Worm (Caenorhabditis elegans) whole organism, L1 larva: Measurements from ENCODE around the gene irld-49.

Experiments
- C04F5.9 ChIP-seq: sonication (generic microtip); optimal IDR thresholded peaks from 2 replicates; lab custom pipeline; 2016; ENCODE audit warnings: missing genetic modification characterization, missing compliant biosample characterization
- C16A3.4 ChIP-seq: fragments of 150-350 bp; optimal IDR thresholded peaks from 2 replicates; lab custom pipeline; 2014; ENCODE audit warnings: missing biosample characterization, missing genetic modification characterization
- C34B4.2 ChIP-seq: sonication (generic microtip); optimal IDR thresholded peaks from 2 replicates; lab custom pipeline; 2017; ENCODE audit warnings: mild to moderate bottlenecking, missing genetic modification characterization, missing compliant biosample characterization
- F16B12.6 ChIP-seq: fragments of 150-350 bp; optimal IDR thresholded peaks from 2 replicates; lab custom pipeline; 2014; ENCODE audit warnings: missing biosample characterization, missing genetic modification characterization
- aha-1 ChIP-seq: fragments of 150-350 bp; optimal IDR thresholded peaks from 2 replicates; lab custom pipeline; 2014; ENCODE audit warnings: missing biosample characterization, missing genetic modification characterization
- alr-1 ChIP-seq: fragments of 200-800 bp; sonication (Bioruptor generic); optimal IDR thresholded peaks from 2 replicates; lab custom pipeline; 2018; ENCODE audit warnings: borderline replicate concordance, mild to moderate bottlenecking, missing genetic modification characterization, missing compliant biosample characterization
- aly-2 ChIP-seq: fragments of 150-350 bp; optimal IDR thresholded peaks from 2 replicates; lab custom pipeline; 2014; ENCODE audit warnings: missing biosample characterization, missing genetic modification characterization
- ama-1 ChIP-seq: fragments of 150-350 bp; optimal IDR thresholded peaks from 2 replicates; lab custom pipeline; 2014
- blmp-1 ChIP-seq: fragments of 150-350 bp; optimal IDR thresholded peaks from 2 replicates; lab custom pipeline; 2014; ENCODE audit warnings: missing biosample characterization, missing genetic modification characterization
- ceh-63 ChIP-seq: fragments of 200-800 bp; sonication (Bioruptor generic); optimal IDR thresholded peaks from 2 replicates; lab custom pipeline; 2018; ENCODE audit warnings: mild to moderate bottlenecking, missing genetic modification characterization, missing compliant biosample characterization
- ceh-8 ChIP-seq: fragments of 200-800 bp; sonication (Bioruptor generic); optimal IDR thresholded peaks from 2 replicates; lab custom pipeline; 2018; ENCODE audit warnings: mild to moderate bottlenecking, missing genetic modification characterization, moderate library complexity, missing compliant biosample characterization
- ces-1 ChIP-seq: fragments of 150-350 bp; optimal IDR thresholded peaks from 2 replicates; lab custom pipeline; 2014; ENCODE audit warnings: missing biosample characterization, missing genetic modification reagents, missing genetic modification characterization
- dpl-1 ChIP-seq, 3 experiments: fragments of 150-350 bp in 2 of 3; sonication (generic microtip) in 1 of 3; optimal IDR thresholded peaks; 2 replicates each; lab custom pipeline; 2014 to 2017; ENCODE audit warnings: missing biosample characterization in 3 of 3, missing genetic modification characterization in 3 of 3, missing genetic modification reagents in 3 of 3
- dsc-1 ChIP-seq: sonication (generic microtip); optimal IDR thresholded peaks from 2 replicates; lab custom pipeline; 2016; ENCODE audit warnings: mild to moderate bottlenecking, missing genetic modification characterization, missing compliant biosample characterization
- efl-3 ChIP-seq: fragments of 200-800 bp; sonication (Bioruptor generic); optimal IDR thresholded peaks from 2 replicates; lab custom pipeline; 2018; ENCODE audit warnings: mild to moderate bottlenecking, missing genetic modification characterization, missing compliant biosample characterization
- elt-3 ChIP-seq, 6 experiments: fragments of 150-350 bp in 1 of 6; sonication (generic microtip); optimal IDR thresholded peaks; 2 replicates each; lab custom pipeline; 2017 to 2018; ENCODE audit warnings: missing biosample characterization in 6 of 6, missing genetic modification characterization in 6 of 6, inconsistent platforms in 1 of 6
- ets-5 ChIP-seq: fragments of 200-800 bp; sonication (Bioruptor generic); IDR thresholded peaks from 2 replicates; pipeline ENCODE4 v1.3.6; 2022; ENCODE audit warnings: missing genetic modification characterization, missing compliant biosample characterization
- fkh-10 ChIP-seq: sonication (generic microtip); optimal IDR thresholded peaks from 2 replicates; lab custom pipeline; 2017; ENCODE audit warnings: missing biosample characterization, missing genetic modification reagents, missing genetic modification characterization
- fkh-4 ChIP-seq: sonication (generic microtip); optimal IDR thresholded peaks from 2 replicates; lab custom pipeline; 2016; ENCODE audit warnings: missing compliant biosample characterization, missing genetic modification characterization, borderline replicate concordance
- grh-1 ChIP-seq: fragments of 200-800 bp; sonication (Bioruptor generic); IDR thresholded peaks from 2 replicates; pipeline ENCODE4 v1.3.6; 2022; ENCODE audit warnings: missing genetic modification reagents, missing genetic modification characterization, missing compliant biosample characterization
- hlh-17 ChIP-seq: fragments of 200-800 bp; sonication (Bioruptor generic); optimal IDR thresholded peaks from 2 replicates; lab custom pipeline; 2018; ENCODE audit warnings: missing genetic modification characterization, mild to moderate bottlenecking, missing compliant biosample characterization, moderate library complexity, borderline replicate concordance
- irx-1 ChIP-seq: sonication (generic microtip); optimal IDR thresholded peaks from 2 replicates; lab custom pipeline; 2016; ENCODE audit warnings: missing genetic modification characterization, missing compliant biosample characterization
- isw-1 ChIP-seq: fragments of 200-800 bp; sonication (Bioruptor generic); IDR thresholded peaks from 2 replicates; pipeline ENCODE4 v1.3.6; 2022; ENCODE audit warnings: missing genetic modification characterization, missing compliant biosample characterization
- jun-1 ChIP-seq: fragments of 150-350 bp; optimal IDR thresholded peaks from 2 replicates; lab custom pipeline; 2014; ENCODE audit warnings: missing biosample characterization, missing genetic modification reagents, missing genetic modification characterization
- lin-13 ChIP-seq: fragments of 150-350 bp; optimal IDR thresholded peaks from 2 replicates; lab custom pipeline; 2014; ENCODE audit warnings: missing biosample characterization, missing genetic modification reagents, missing genetic modification characterization
- lin-14 ChIP-seq: fragments of 200-800 bp; sonication (Bioruptor generic); optimal IDR thresholded peaks from 2 replicates; lab custom pipeline; 2018; ENCODE audit warnings: mild to moderate bottlenecking, missing genetic modification characterization, moderate library complexity, missing compliant biosample characterization
- lin-15B ChIP-seq: fragments of 150-350 bp; sonication (generic microtip); optimal IDR thresholded peaks from 3 replicates; lab custom pipeline; 2014; ENCODE audit warnings: missing biosample characterization, missing genetic modification characterization
- lsy-2 ChIP-seq, 2 experiments: fragments of 150-350 bp; optimal IDR thresholded peaks; 2 replicates each; lab custom pipeline; 2014; ENCODE audit warnings: missing biosample characterization in 2 of 2, missing genetic modification characterization in 2 of 2
- mdl-1 ChIP-seq, 2 experiments: fragments of 150-350 bp; optimal IDR thresholded peaks; 2 replicates each; lab custom pipeline; 2014 to 2017; ENCODE audit warnings: missing biosample characterization in 2 of 2, missing genetic modification characterization in 2 of 2, inconsistent platforms in 1 of 2
- mef-2 ChIP-seq: fragments of 150-350 bp; optimal IDR thresholded peaks from 2 replicates; lab custom pipeline; 2014; ENCODE audit warnings: missing biosample characterization, missing genetic modification characterization
- mep-1 ChIP-seq: fragments of 150-350 bp; optimal IDR thresholded peaks from 2 replicates; lab custom pipeline; 2014; ENCODE audit warnings: missing biosample characterization, missing genetic modification characterization
- nhr-12 ChIP-seq: sonication (generic microtip); optimal IDR thresholded peaks from 2 replicates; lab custom pipeline; 2017; ENCODE audit warnings: missing biosample characterization, missing genetic modification characterization
- nhr-19 ChIP-seq: fragments of 200-800 bp; sonication (Bioruptor generic); conservative IDR thresholded peaks from 2 replicates; pipeline ENCODE4 v1.3.6; 2022; ENCODE audit warnings: missing genetic modification characterization, missing compliant biosample characterization
- nhr-20 ChIP-seq: sonication (generic microtip); optimal IDR thresholded peaks from 2 replicates; lab custom pipeline; 2016; ENCODE audit warnings: mild to moderate bottlenecking, missing genetic modification characterization, missing compliant biosample characterization
- nhr-71 ChIP-seq: sonication (generic microtip); optimal IDR thresholded peaks from 2 replicates; lab custom pipeline; 2016; ENCODE audit warnings: mild to moderate bottlenecking, missing genetic modification characterization, moderate library complexity, missing compliant biosample characterization
- nhr-76 ChIP-seq: sonication (generic microtip); optimal IDR thresholded peaks from 2 replicates; lab custom pipeline; 2017; ENCODE audit warnings: missing biosample characterization, missing genetic modification characterization
- nhr-77 ChIP-seq: fragments of 150-350 bp; optimal IDR thresholded peaks from 2 replicates; lab custom pipeline; 2014; ENCODE audit warnings: missing biosample characterization, missing genetic modification characterization
- nhr-84 ChIP-seq: sonication (generic microtip); optimal IDR thresholded peaks from 2 replicates; lab custom pipeline; 2017; ENCODE audit warnings: missing biosample characterization, missing genetic modification characterization
- pax-3 ChIP-seq: fragments of 200-800 bp; sonication (Bioruptor generic); optimal IDR thresholded peaks from 2 replicates; lab custom pipeline; 2018; ENCODE audit warnings: mild to moderate bottlenecking, missing genetic modification characterization, moderate library complexity, missing compliant biosample characterization
- pqm-1 ChIP-seq: sonication (generic microtip); optimal IDR thresholded peaks from 3 replicates; lab custom pipeline; 2017; ENCODE audit warnings: missing biosample characterization, missing genetic modification characterization
- snu-23 ChIP-seq: sonication (generic microtip); optimal IDR thresholded peaks from 2 replicates; lab custom pipeline; 2016; ENCODE audit warnings: missing genetic modification characterization, missing compliant biosample characterization
- sup-37 ChIP-seq: fragments of 200-800 bp; sonication (Bioruptor generic); optimal IDR thresholded peaks from 2 replicates; lab custom pipeline; 2018; ENCODE audit warnings: mild to moderate bottlenecking, missing genetic modification characterization, missing compliant biosample characterization
- swsn-7 ChIP-seq: sonication (generic microtip); optimal IDR thresholded peaks from 2 replicates; lab custom pipeline; 2016; ENCODE audit warnings: missing genetic modification characterization, missing compliant biosample characterization
- tbx-2 ChIP-seq: sonication (generic microtip); optimal IDR thresholded peaks from 2 replicates; lab custom pipeline; 2016; ENCODE audit warnings: missing genetic modification characterization, missing compliant biosample characterization
- tlp-1 ChIP-seq: fragments of 150-350 bp; optimal IDR thresholded peaks from 2 replicates; lab custom pipeline; 2014; ENCODE audit warnings: missing biosample characterization, missing genetic modification characterization
- unc-30 ChIP-seq: sonication (generic microtip); optimal IDR thresholded peaks from 2 replicates; lab custom pipeline; 2017; ENCODE audit warnings: missing biosample characterization, missing genetic modification characterization
- unc-62 ChIP-seq: fragments of 150-350 bp; optimal IDR thresholded peaks from 2 replicates; lab custom pipeline; 2014; ENCODE audit warnings: missing biosample characterization, missing genetic modification reagents, missing genetic modification characterization
- unc-86 ChIP-seq: sonication (generic microtip); optimal IDR thresholded peaks from 2 replicates; lab custom pipeline; 2016; ENCODE audit warnings: missing genetic modification characterization, missing compliant biosample characterization
- unc-98 ChIP-seq: fragments of 200-800 bp; sonication (Bioruptor generic); IDR thresholded peaks from 2 replicates; pipeline ENCODE4 v1.3.6; 2022; ENCODE audit warnings: missing genetic modification characterization, missing compliant biosample characterization
- vab-15 ChIP-seq: sonication (generic microtip); optimal IDR thresholded peaks from 2 replicates; lab custom pipeline; 2017; ENCODE audit warnings: missing genotype, mild to moderate bottlenecking, missing genetic modification characterization, missing compliant biosample characterization
- zip-4 ChIP-seq: fragments of 200-800 bp; sonication (Bioruptor generic); optimal IDR thresholded peaks from 2 replicates; lab custom pipeline; 2018; ENCODE audit warnings: mild to moderate bottlenecking, missing genetic modification characterization, moderate library complexity, missing compliant biosample characterization
- ztf-11 ChIP-seq, 2 experiments: sonication (generic microtip); optimal IDR thresholded peaks; 2 replicates each; lab custom pipeline; 2016 to 2017; ENCODE audit warnings: missing genetic modification characterization in 2 of 2, missing biosample characterization in 1 of 2, missing compliant biosample characterization in 1 of 2
- ztf-4 ChIP-seq: fragments of 150-350 bp; optimal IDR thresholded peaks from 2 replicates; lab custom pipeline; 2014; ENCODE audit warnings: missing biosample characterization, missing genetic modification characterization

irld-49 gene

ce11 chrII:2973940-2974402, 30.0 kb downstream of the irld-49 start:
- TF ChIP-seq ceh-8, result peak; percentile 100
- peak; percentile 95 for TF ChIP-seq pax-3 (tag; lab: Kevin White, UChicago)
- peak; percentile 98 for TF ChIP-seq tbx-2 (tag; lab: Kevin White, UChicago)
- peak; percentile 100 for TF ChIP-seq grh-1
- peak; percentile 72 for TF ChIP-seq C04F5.9 (tag; lab: Kevin White, UChicago)
- TF ChIP-seq nhr-12 (tag; lab: Kevin White, UChicago), result peak; percentile 46
- TF ChIP-seq fkh-4 (tag; lab: Kevin White, UChicago), result peak; percentile 42
- peak; percentile 91 for TF ChIP-seq zip-4
- TF ChIP-seq mef-2 (tag; lab: Kevin White, UChicago), result peak; percentile 91
- TF ChIP-seq lin-14 (GFP tag; lab: Kevin White, UChicago), result peak; percentile 100
- peak; percentile 93 for TF ChIP-seq blmp-1 (tag; lab: Kevin White, UChicago)
- TF ChIP-seq sup-37, result peak; percentile 93
- TF ChIP-seq ces-1 (GFP tag; lab: Kevin White, UChicago), result no peak
- peak; percentile 85 for TF ChIP-seq efl-3
- peak; percentile 81 for TF ChIP-seq hlh-17 (GFP tag; lab: Kevin White, UChicago)
- peak; percentile 94 for TF ChIP-seq snu-23 (GFP tag; lab: Kevin White, UChicago)
- TF ChIP-seq nhr-71 (tag; lab: Kevin White, UChicago), result peak; percentile 99
- peak; percentile 98 for TF ChIP-seq unc-86
- peak; percentile 45 for TF ChIP-seq ceh-63 (GFP tag; lab: Kevin White, UChicago)
- TF ChIP-seq C16A3.4 (tag; lab: Kevin White, UChicago), result peak; percentile 82
- TF ChIP-seq pqm-1 (tag; lab: Kevin White, UChicago), result no peak
- no peak for TF ChIP-seq tlp-1
- TF ChIP-seq swsn-7 (tag; lab: Kevin White, UChicago), result peak; percentile 98
- TF ChIP-seq mdl-1 (tag; optimal IDR thresholded peaks at IDR 0.05; lab: Kevin White, UChicago), result peak; percentile 89 to 99
- peak; percentile 91 to 92 for TF ChIP-seq lsy-2 (tag; optimal IDR thresholded peaks at IDR 0.05; lab: Kevin White, UChicago)
- TF ChIP-seq fkh-10 (GFP tag; lab: Kevin White, UChicago), result peak; percentile 92
- TF ChIP-seq vab-15 (tag; lab: Kevin White, UChicago), result peak; percentile 54
- peak; percentile 98 for TF ChIP-seq nhr-19 (GFP tag; lab: Robert Waterston, UW)
- peak; percentile 85 for TF ChIP-seq nhr-77
- peak; percentile 85 for TF ChIP-seq dsc-1 (tag; lab: Kevin White, UChicago)
- peak; percentile 73 to 77 (median 75) for TF ChIP-seq dpl-1 (GFP tag; optimal IDR thresholded peaks at IDR 0.05; lab: Kevin White, UChicago)
- TF ChIP-seq ets-5 (GFP tag; lab: Robert Waterston, UW), result peak; percentile 87; the same call in 1 of the 2 replicates
- TF ChIP-seq lin-13, result peak; percentile 94
- TF ChIP-seq ztf-4, result peak; percentile 86
- peak; percentile 57 for TF ChIP-seq ama-1 (lab: Kevin White, UChicago)
- TF ChIP-seq aha-1 (tag; lab: Kevin White, UChicago), result peak; percentile 78
- TF ChIP-seq unc-98, result peak; percentile 79; the same call in 1 of the 2 replicates
- peak; percentile 92 for TF ChIP-seq mep-1 (tag; lab: Kevin White, UChicago)
- TF ChIP-seq isw-1 (GFP tag; lab: Robert Waterston, UW), result peak; percentile 95
- peak in 3 of 6 experiments; percentile 73 to 95 (median 93) for TF ChIP-seq elt-3 (tag; optimal IDR thresholded peaks at IDR 0.05; lab: Kevin White, UChicago)
- peak; percentile 98 for TF ChIP-seq jun-1
- no peak for TF ChIP-seq alr-1 (tag; lab: Kevin White, UChicago)
- peak; percentile 82 for TF ChIP-seq C34B4.2
- peak; percentile 63 for TF ChIP-seq nhr-84 (tag; lab: Kevin White, UChicago)
- no peak for TF ChIP-seq unc-30 (tag; lab: Kevin White, UChicago)
- TF ChIP-seq F16B12.6 (tag; lab: Kevin White, UChicago), result peak; percentile 38
- no peak for TF ChIP-seq aly-2 (tag; lab: Kevin White, UChicago)
- peak; percentile 56 for TF ChIP-seq nhr-76 (tag; lab: Kevin White, UChicago)
- peak; percentile 73 to 95 for TF ChIP-seq ztf-11 (tag; optimal IDR thresholded peaks at IDR 0.05; lab: Kevin White, UChicago)
- peak; percentile 93 for TF ChIP-seq irx-1
- peak; percentile 87 for TF ChIP-seq unc-62 (GFP tag; lab: Kevin White, UChicago)
- TF ChIP-seq nhr-20 (tag; lab: Kevin White, UChicago), result peak; percentile 94
- no peak for TF ChIP-seq lin-15B
